Fruit fly (Drosophila melanogaster): ENCODE measurements around the gene CG31200.

The CG31200 gene

DNA sequence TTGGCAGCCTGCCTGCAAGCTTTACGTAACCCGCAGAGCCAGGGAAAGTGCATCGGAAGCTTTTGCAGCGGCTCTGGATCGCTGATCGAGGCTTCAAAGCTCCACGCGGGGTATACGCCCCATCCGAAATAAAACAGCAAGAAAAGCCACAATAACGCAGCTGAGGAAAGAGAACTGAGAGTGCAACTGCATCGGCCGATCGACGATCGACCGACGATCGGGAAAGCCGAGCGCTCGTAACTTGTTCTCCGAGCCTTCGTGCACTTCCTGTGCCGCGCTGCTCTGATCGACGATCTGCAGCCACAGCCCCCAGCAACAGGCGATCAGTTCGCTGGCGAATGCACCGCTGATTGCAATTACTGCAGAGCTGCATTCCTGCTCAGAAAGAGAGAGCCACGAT is 34.8 kb upstream of the CG31200 start (continued):
- 0 out of 3 replicates have a peak, but pooled peaks have one; percentile 33 for TF ChIP-seq CG16813 (GFP tag; IDR thresholded peaks at IDR 0.05; ENCODE audit: partially characterized antibody)
- no peak for TF ChIP-seq ap (GFP tag; IDR thresholded peaks at IDR 0.05)
- TF ChIP-seq CG10431 (GFP tag; optimal IDR thresholded peaks at IDR 0.05): no peak
- no peak for TF ChIP-seq sug (tag; optimal IDR thresholded peaks at IDR 0.05)
- no peak for TF ChIP-seq tna (GFP tag; IDR thresholded peaks at IDR 0.05; ENCODE audit: partially characterized antibody)
- TF ChIP-seq MBD-R2 (GFP tag; IDR thresholded peaks at IDR 0.05): no peak
- peak; percentile 28 for TF ChIP-seq CG15479 (GFP tag; optimal IDR thresholded peaks at IDR 0.05)
- no peak for TF ChIP-seq Atf3 (GFP tag; optimal IDR thresholded peaks at IDR 0.05)
- TF ChIP-seq lilli (GFP tag; optimal IDR thresholded peaks at IDR 0.05): no peak
- TF ChIP-seq corto (GFP tag; optimal IDR thresholded peaks at IDR 0.05): peak; percentile 75

dm6 chr3R:20779545-20779944 is 34.4 kb upstream of the CG31200 start:
- TF ChIP-seq Dad (GFP tag; optimal IDR thresholded peaks at IDR 0.05): no peak
- TF ChIP-seq vvl (GFP tag; IDR thresholded peaks at IDR 0.05): no peak
- TF ChIP-seq onecut (GFP tag; IDR thresholded peaks at IDR 0.05): no peak
- no peak for TF ChIP-seq fd64A (GFP tag; optimal IDR thresholded peaks at IDR 0.05)
- no peak for TF ChIP-seq Poxn (GFP tag; IDR thresholded peaks at IDR 0.05)
- no peak for TF ChIP-seq caup (GFP tag; optimal IDR thresholded peaks at IDR 0.05; ENCODE audit: severe bottlenecking)
- no peak for TF ChIP-seq vnd (GFP tag; IDR thresholded peaks at IDR 0.05; ENCODE audit: partially characterized antibody)
- no peak for TF ChIP-seq CG2712 (tag; optimal IDR thresholded peaks at IDR 0.05)
- TF ChIP-seq Mes4 (GFP tag; optimal IDR thresholded peaks at IDR 0.05): no peak
- no peak for TF ChIP-seq CG13296 (GFP tag; optimal IDR thresholded peaks at IDR 0.05)
- TF ChIP-seq CG4424 (GFP tag; optimal IDR thresholded peaks at IDR 0.05): no peak
- no peak for TF ChIP-seq CG10209 (GFP tag; optimal IDR thresholded peaks at IDR 0.05)
- no peak for TF ChIP-seq BtbVII (GFP tag; optimal IDR thresholded peaks at IDR 0.05)
- TF ChIP-seq inv (GFP tag; IDR thresholded peaks at IDR 0.05; ENCODE audit: partially characterized antibody): no peak
- TF ChIP-seq NK7.1 (GFP tag; optimal IDR thresholded peaks at IDR 0.05): no peak
- no peak for TF ChIP-seq ato (GFP tag; IDR thresholded peaks at IDR 0.05; ENCODE audit: partially characterized antibody)
- no peak for TF ChIP-seq CG7556 (GFP tag; optimal IDR thresholded peaks at IDR 0.05)
- TF ChIP-seq CG1024 (GFP tag; IDR thresholded peaks at IDR 0.05): no peak
- no peak for TF ChIP-seq CG9609 (GFP tag; optimal IDR thresholded peaks at IDR 0.05)

DNA sequence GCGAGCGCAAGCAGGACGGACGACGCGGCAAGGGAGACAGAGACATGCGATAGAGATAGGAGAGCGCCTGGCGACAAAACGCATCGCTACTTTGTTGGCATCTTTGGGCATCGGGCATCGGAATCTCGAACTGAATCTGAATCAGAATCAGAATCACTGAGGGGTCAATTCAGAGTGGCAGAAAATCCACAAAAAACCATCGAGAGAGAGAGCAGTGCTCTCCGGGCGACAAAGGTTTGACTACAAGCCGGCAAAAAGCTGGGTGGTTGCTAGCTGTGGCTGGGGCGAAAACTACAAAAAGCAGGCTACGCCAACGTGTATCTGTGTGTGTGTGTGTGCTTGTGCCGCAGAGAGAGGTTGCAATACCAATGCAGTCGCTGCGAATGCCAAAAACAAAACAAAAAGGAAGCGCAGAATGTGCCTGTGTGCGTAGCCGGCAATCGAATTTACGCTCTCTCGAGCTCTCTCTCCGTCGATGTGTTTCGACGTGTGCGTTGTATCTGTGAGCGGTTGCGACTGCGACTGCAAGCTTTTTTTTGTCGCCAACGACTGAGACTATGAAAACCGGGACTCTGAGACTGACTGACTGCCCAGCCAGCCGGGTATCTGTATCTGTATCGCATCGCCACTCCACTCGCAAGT is 33.3 kb upstream of the CG31200 start:
- TF ChIP-seq tio (GFP tag; optimal IDR thresholded peaks at IDR 0.05) (no peak), gsb-n (tag; optimal IDR thresholded peaks at IDR 0.05) (no peak), Bdp1 (GFP tag; optimal IDR thresholded peaks at IDR 0.05) (no peak), Six4 (GFP tag; optimal IDR thresholded peaks at IDR 0.05) (no peak), E2f1 (GFP tag; IDR thresholded peaks at IDR 0.05) (no peak), Trl (optimal IDR thresholded peaks at IDR 0.05) (peak; percentile 3 to 29), Trl (GFP tag; optimal IDR thresholded peaks at IDR 0.05) (no peak), grn (GFP tag; optimal IDR thresholded peaks at IDR 0.05) (no peak), Mrtf (GFP tag; IDR thresholded peaks at IDR 0.05) (no peak), zen (tag; optimal IDR thresholded peaks at IDR 0.05) (no peak), Hr3 (GFP tag; optimal IDR thresholded peaks at IDR 0.05) (no peak), dati (GFP tag; IDR thresholded peaks at IDR 0.05) (no peak), MESR4 (GFP tag; optimal IDR thresholded peaks at IDR 0.05) (no peak), Taf1 (GFP tag; IDR thresholded peaks at IDR 0.05) (no peak), her (GFP tag; optimal IDR thresholded peaks at IDR 0.05) (no peak), CG2120 (GFP tag; optimal IDR thresholded peaks at IDR 0.05) (no peak), cg (GFP tag; optimal IDR thresholded peaks at IDR 0.05) (peak; percentile 41), HLH4C (GFP tag; IDR thresholded peaks at IDR 0.05; ENCODE audit: partially characterized antibody) (no peak), CG1647 (GFP tag; optimal IDR thresholded peaks at IDR 0.05) (no peak), luna (GFP tag; optimal IDR thresholded peaks at IDR 0.05) (no peak), bab2 (GFP tag; optimal IDR thresholded peaks at IDR 0.05) (no peak)
